Worm (Caenorhabditis elegans) whole organism, L4/young adult: ENCODE data around the gene M151.1.

Experiments
- W03F9.2 ChIP-seq: fragments of 150-350 bp; optimal IDR thresholded peaks from 2 replicates; lab custom pipeline; 2014; ENCODE audit warnings: missing biosample characterization, missing genetic modification characterization
- dao-5 ChIP-seq: sonication (generic microtip); optimal IDR thresholded peaks from 2 replicates; lab custom pipeline; 2016; ENCODE audit warnings: missing genotype, missing genetic modification characterization, moderate library complexity, missing compliant biosample characterization
- him-1 ChIP-seq: sonication (generic microtip); optimal IDR thresholded peaks from 2 replicates; lab custom pipeline; 2016; ENCODE audit warnings: missing genotype, missing genetic modification reagents, missing genetic modification characterization, missing compliant biosample characterization

The M151.1 gene

DNA sequence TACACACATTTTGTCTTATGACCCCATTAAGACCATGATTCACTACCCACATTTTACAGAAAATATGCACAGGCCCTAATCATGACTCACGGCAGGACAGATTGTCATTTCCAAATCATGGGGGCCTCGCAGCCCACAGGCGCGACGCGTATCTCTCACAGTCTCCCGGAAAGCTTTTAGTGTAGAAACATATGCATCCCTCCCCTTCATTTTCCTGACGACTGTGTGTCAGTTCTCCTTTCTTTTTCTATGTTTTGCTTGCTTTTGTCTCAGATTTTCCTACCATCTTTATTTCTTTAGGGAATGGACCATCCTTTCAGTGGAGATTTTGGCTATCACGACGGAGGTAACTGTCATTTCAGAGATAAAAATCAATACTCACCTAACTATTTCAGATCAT lies at the start of gene M151.1:
Gene M151.1, plus strand, starts transcription at position 301 of the 400 bp plus-strand sequence.
- TF ChIP-seq W03F9.2 (tag; lab: Kevin White, UChicago) (no peak), dao-5 (tag; lab: Kevin White, UChicago) (no peak)

ce11 chrII:3595339-3595738 lies 46.0 kb upstream of the M151.1 start, which contains the start of gene Y49F6A.12:
Y49F6A.12 (plus strand) TSS chrII:3595639.
- no peak for TF ChIP-seq W03F9.2 (tag; lab: Kevin White, UChicago)
- TF ChIP-seq dao-5 (tag; lab: Kevin White, UChicago) = no peak
- TF ChIP-seq him-1 (tag; lab: Kevin White, UChicago) = no peak

DNA sequence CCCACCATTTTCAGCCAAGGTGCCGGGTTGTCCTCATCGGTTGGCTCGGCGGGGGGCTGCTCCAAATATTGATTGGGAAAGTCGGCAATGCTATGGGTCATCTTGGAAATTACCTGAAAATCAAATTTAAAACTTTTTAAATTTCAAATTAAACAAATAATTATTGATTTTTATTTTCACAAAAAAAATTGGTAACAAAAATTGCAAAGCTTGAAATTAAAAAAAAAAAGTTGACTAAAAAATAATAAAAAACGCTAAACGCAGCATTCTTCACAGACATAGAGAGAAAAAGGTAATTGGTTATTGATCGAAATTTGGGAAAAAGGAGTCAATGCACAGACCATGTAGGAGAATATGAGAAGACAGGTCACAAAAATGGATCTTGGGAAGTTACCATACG lies 42.6 kb upstream of the M151.1 start, which contains the start of gene Y49F6A.11:
Gene Y49F6A.11, minus strand, starts transcription at position 101 of the 400 bp plus-strand sequence.
- TF ChIP-seq W03F9.2 (tag; lab: Kevin White, UChicago) = no peak
- no peak for TF ChIP-seq dao-5 (tag; lab: Kevin White, UChicago)
- no peak for TF ChIP-seq him-1 (tag; lab: Kevin White, UChicago)

DNA sequence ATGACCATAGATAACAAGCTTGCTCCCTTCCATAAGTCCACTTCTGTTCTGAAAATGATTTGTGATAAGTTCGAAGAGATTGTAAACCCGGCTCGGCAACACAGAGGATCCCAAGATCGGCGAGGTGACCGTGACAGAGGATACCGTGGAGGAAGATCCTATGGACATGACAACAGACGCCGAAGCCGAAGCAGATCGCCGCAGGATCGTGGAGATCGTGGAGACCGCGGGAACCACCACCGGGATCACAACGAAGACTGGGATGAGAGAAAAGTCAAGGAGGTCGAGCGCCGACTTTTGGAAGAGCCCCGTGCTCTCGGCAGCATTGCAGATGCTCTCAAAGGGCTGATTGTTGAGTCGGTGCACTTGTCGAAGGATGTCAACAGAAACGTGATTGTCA lies 36.7 kb upstream of the M151.1 start:
- no peak for TF ChIP-seq W03F9.2 (tag; lab: Kevin White, UChicago)
- no peak for TF ChIP-seq him-1 (tag; lab: Kevin White, UChicago)
- no peak for TF ChIP-seq dao-5 (tag; lab: Kevin White, UChicago)

ce11 chrII:3609764-3610163 lies 31.5 kb upstream of the M151.1 start, which contains the start of gene Y49F6A.5:
Y49F6A.5 (minus strand) TSS chrII:3609864.
- no peak for TF ChIP-seq W03F9.2 (tag; lab: Kevin White, UChicago)
- no peak for TF ChIP-seq dao-5 (tag; lab: Kevin White, UChicago)
- no peak for TF ChIP-seq him-1 (tag; lab: Kevin White, UChicago)

ce11 chrII:3616615-3617014 lies 24.7 kb upstream of the M151.1 start:
- TF ChIP-seq him-1 (tag; lab: Kevin White, UChicago) (no peak), dao-5 (tag; lab: Kevin White, UChicago) (no peak), W03F9.2 (tag; lab: Kevin White, UChicago) (no peak)

ce11 chrII:3617512-3617911 lies 23.8 kb upstream of the M151.1 start, which contains the start of gene F40E12.1:
F40E12.1 (plus strand) TSS chrII:3617812.
- TF ChIP-seq W03F9.2 (tag; lab: Kevin White, UChicago) (no peak), him-1 (tag; lab: Kevin White, UChicago) (no peak), dao-5 (tag; lab: Kevin White, UChicago) (no peak)

DNA sequence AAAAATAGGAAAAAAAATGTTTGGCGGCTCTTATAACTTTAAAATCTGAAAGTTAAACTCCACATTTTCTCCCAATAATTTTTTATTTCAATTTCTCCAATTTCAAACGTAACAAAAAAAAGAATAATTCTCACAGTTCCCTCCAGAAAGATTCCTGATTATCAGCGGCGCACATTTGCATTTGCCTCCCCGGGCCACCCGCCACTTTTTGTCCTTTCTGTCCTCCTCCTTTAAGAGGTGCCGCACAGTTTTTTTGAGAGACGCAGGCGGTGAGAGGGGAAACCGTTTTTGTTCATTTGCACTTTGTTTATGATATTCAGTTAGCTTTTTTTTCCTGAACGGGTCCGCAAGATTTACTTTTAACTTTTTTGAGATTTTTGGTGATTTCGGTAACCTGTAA lies 20.4 kb upstream of the M151.1 start:
- TF ChIP-seq him-1 (tag; lab: Kevin White, UChicago) = no peak
- TF ChIP-seq W03F9.2 (tag; lab: Kevin White, UChicago) = no peak
- no peak for TF ChIP-seq dao-5 (tag; lab: Kevin White, UChicago)

DNA sequence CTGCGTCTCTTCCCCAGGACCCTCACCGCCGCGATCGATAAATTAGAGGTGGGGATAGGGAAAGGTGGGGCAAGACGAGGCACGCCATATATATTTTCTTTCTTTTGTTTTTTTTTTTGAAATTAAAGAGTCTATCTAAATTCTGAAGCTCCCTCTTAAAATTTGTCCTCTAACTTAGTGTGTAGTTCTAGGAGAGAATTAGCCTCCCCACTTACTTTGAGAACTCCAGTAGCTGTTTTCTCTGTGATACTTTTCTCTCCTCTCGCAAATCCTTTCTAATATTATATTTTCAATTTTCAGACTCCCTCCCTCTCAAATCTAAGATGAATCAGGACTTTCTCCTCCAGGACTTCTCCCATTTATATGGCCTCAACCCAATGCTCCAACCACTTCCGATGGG lies 19.3 kb upstream of the M151.1 start, which contains the start of gene M151.7:
Gene M151.7, plus strand, starts transcription at position 301 of the 400 bp plus-strand sequence.
- TF ChIP-seq him-1 (tag; lab: Kevin White, UChicago) = no peak
- no peak for TF ChIP-seq W03F9.2 (tag; lab: Kevin White, UChicago)
- TF ChIP-seq dao-5 (tag; lab: Kevin White, UChicago) = no peak

DNA sequence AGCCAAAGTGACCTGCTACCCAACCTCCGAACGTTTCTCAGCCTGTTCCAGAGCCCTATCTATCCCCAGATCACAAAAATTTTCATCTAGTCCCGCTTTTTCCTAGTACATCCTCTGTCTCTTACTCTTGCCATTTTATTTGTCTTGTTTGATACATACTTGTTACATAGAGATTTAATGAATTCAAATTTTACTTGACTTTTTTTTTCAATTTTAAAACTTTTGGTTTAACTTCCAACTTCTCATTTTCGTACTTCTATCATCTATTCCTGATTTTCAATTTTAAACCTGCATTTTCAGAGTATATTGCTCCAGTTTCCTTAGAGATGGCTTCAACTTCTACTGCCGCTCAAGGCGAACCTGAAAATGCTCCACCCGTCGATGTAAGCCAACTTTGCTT lies 14.4 kb upstream of the M151.1 start, which contains the start of gene M151.3:
Gene M151.3, plus strand, starts transcription at position 301 of the 400 bp plus-strand sequence.
- TF ChIP-seq dao-5 (tag; lab: Kevin White, UChicago) = no peak
- no peak for TF ChIP-seq W03F9.2 (tag; lab: Kevin White, UChicago)
- TF ChIP-seq him-1 (tag; lab: Kevin White, UChicago) = no peak

DNA sequence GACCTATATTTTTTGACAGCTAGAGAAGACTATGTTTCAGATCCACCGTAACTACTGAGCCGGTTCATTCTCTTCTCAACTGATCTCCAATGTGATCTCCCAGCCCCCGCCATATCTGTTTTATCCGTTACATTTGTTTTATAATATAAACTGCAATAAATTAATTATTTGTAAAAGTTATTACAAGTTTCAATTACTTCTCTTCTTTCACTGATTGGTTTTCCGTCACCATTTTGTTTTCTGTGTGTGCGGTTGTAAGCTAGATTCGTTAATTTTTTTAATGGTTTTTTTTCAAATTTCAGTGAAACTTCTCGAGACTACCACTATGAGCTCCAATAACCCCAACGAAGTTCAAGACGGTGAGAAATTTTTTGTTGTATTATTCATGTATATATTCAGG lies 10.5 kb upstream of the M151.1 start, which contains the start of gene M151.2:
Gene M151.2, plus strand, starts transcription at position 301 of the 400 bp plus-strand sequence.
- no peak for TF ChIP-seq W03F9.2 (tag; lab: Kevin White, UChicago)
- no peak for TF ChIP-seq him-1 (tag; lab: Kevin White, UChicago)
- no peak for TF ChIP-seq dao-5 (tag; lab: Kevin White, UChicago)

- TF ChIP-seq him-1 (tag; lab: Kevin White, UChicago) = no peak
- no peak for TF ChIP-seq W03F9.2 (tag; lab: Kevin White, UChicago)
- no peak for TF ChIP-seq dao-5 (tag; lab: Kevin White, UChicago)
Observed at ce11 chrII:3634765-3635164, 6.5 kb upstream of the M151.1 start.

- TF ChIP-seq W03F9.2 (tag; lab: Kevin White, UChicago) (no peak), dao-5 (tag; lab: Kevin White, UChicago) (no peak), him-1 (tag; lab: Kevin White, UChicago) (no peak)
Observed at ce11 chrII:3639238-3639637, 2.1 kb upstream of the M151.1 start, which contains the start of gene fbxb-31. fbxb-31 (minus strand) TSS chrII:3639338.

DNA sequence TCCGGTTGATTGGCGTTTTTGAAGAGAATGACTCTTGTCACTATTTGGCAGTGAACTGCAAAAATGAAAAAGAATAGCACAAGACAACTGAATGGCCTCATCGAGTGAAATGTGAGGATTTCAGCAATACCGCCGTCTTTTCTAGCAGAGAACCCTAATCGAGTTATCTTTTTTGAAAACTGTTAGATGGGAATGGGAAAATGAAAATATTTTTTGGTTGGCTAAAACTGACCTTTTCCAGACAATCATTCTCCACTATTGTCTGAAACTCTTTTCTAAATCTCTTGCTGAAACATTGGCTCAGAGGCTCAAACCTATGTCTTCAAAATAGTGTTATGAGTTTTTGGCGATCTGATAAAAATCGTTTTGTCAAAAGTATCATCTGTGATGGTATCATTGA lies 1.1 kb upstream of the M151.1 start, which contains the start of gene M151.10:
Gene M151.10, minus strand, starts transcription at position 101 of the 400 bp plus-strand sequence.
- TF ChIP-seq dao-5 (tag; lab: Kevin White, UChicago) (no peak), W03F9.2 (tag; lab: Kevin White, UChicago) (no peak), him-1 (tag; lab: Kevin White, UChicago) (no peak)
